Fruit fly (Drosophila melanogaster): Measurements from ENCODE around the gene CG2224.

DNA sequence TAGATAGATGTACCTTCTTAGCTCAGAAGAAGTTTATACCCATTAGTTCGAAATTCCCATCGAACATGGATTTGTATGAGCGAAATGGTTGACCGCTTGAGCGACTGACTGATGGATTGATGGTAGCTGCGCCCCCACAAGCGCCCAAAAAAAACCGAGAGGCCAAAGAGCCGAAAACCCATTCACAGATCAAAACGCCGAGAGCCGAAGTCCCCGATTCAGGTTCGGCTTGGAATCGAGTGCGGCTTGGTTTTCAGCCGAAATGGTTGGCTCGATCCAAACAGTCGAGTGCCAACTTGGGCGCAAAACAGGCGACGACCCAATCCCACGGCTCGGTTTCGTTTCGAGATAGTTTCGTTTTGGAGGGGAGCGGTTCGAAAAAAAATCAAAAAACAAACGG, 1.1 kb upstream of the CG2224 start:
- TF ChIP-seq insv (optimal IDR thresholded peaks at IDR 0.05) (no peak), Sin3A (optimal IDR thresholded peaks at IDR 0.05) (no peak), psq (optimal IDR thresholded peaks at IDR 0.05) (no peak), h (optimal IDR thresholded peaks at IDR 0.05) (no peak)
